Worm (Caenorhabditis elegans) whole organism, young adult: Measurements from ENCODE around the gene ZC416.2.

ENCODE experiments used
- B0261.1 ChIP-seq: sonication (generic microtip); optimal IDR thresholded peaks from 2 replicates; lab custom pipeline; 2016; ENCODE audit warnings: mild to moderate bottlenecking, missing genetic modification characterization, moderate library complexity, missing compliant biosample characterization
- B0336.3 ChIP-seq: fragments of 200-800 bp; sonication (Bioruptor generic); IDR thresholded peaks from 2 replicates; pipeline ENCODE4 v1.3.6; 2022; ENCODE audit warnings: missing genetic modification characterization, missing compliant biosample characterization
- Y53F4B.3 ChIP-seq: fragments of 200-800 bp; sonication (Bioruptor generic); IDR thresholded peaks from 2 replicates; pipeline ENCODE4 v1.3.6; 2022; ENCODE audit warnings: missing genetic modification reagents, missing genetic modification characterization, missing compliant biosample characterization
- Y95B8A.8 ChIP-seq: fragments of 200-800 bp; sonication (Bioruptor generic); IDR thresholded peaks from 2 replicates; pipeline ENCODE4 v1.3.6; 2022; ENCODE audit warnings: missing genetic modification reagents, missing genetic modification characterization, missing compliant biosample characterization
- atf-7 ChIP-seq: sonication (generic microtip); optimal IDR thresholded peaks from 2 replicates; lab custom pipeline; 2017; ENCODE audit warnings: mild to moderate bottlenecking, missing genetic modification characterization, missing compliant biosample characterization
- bed-1 ChIP-seq: fragments of 200-800 bp; sonication (Bioruptor generic); IDR thresholded peaks from 2 replicates; pipeline ENCODE4 v1.3.6; 2022; ENCODE audit warnings: missing genetic modification reagents, missing genetic modification characterization, missing compliant biosample characterization
- cebp-1 ChIP-seq, 2 experiments: fragments of 200-800 bp in 1 of 2; sonication (Bioruptor generic) in 1 of 2; sonication (generic microtip) in 1 of 2; IDR thresholded peaks in 1 of 2; optimal IDR thresholded peaks in 1 of 2; 2 replicates each; pipeline versions ENCODE4 v1.3.6 to Lab custom; 2017 to 2022; ENCODE audit warnings: missing compliant biosample characterization in 2 of 2, missing genetic modification characterization in 2 of 2, mild to moderate bottlenecking in 1 of 2, missing genetic modification reagents in 1 of 2, moderate library complexity in 1 of 2
- ceh-79 ChIP-seq: sonication (generic microtip); optimal IDR thresholded peaks from 2 replicates; lab custom pipeline; 2017; ENCODE audit warnings: mild to moderate bottlenecking, missing genetic modification characterization, missing compliant biosample characterization
- dox-1 ChIP-seq: fragments of 200-800 bp; sonication (Bioruptor generic); IDR thresholded peaks from 2 replicates; pipeline ENCODE4 v1.3.6; 2022; ENCODE audit warnings: missing genetic modification reagents, missing genetic modification characterization, missing compliant biosample characterization
- egrh-3 ChIP-seq: fragments of 200-800 bp; sonication (Bioruptor generic); IDR thresholded peaks from 2 replicates; pipeline ENCODE4 v1.3.6; 2022; ENCODE audit warnings: missing genetic modification reagents, missing genetic modification characterization, missing compliant biosample characterization
- ets-4 ChIP-seq: fragments of 200-800 bp; sonication (Bioruptor generic); optimal IDR thresholded peaks from 2 replicates; lab custom pipeline; 2018; ENCODE audit warnings: mild to moderate bottlenecking, missing genetic modification characterization, missing compliant biosample characterization
- fkh-3 ChIP-seq: sonication (generic microtip); optimal IDR thresholded peaks from 2 replicates; lab custom pipeline; 2016; ENCODE audit warnings: mild to moderate bottlenecking, missing genetic modification characterization, missing compliant biosample characterization
- hmg-1.2 ChIP-seq: fragments of 200-800 bp; sonication (Bioruptor generic); IDR thresholded peaks from 2 replicates; pipeline ENCODE4 v1.3.6; 2022; ENCODE audit warnings: missing genetic modification reagents, missing genetic modification characterization, missing compliant biosample characterization
- hrde-1 ChIP-seq: sonication (generic microtip); optimal IDR thresholded peaks from 2 replicates; lab custom pipeline; 2016; ENCODE audit warnings: missing genetic modification characterization, mild to moderate bottlenecking, missing compliant biosample characterization, moderate library complexity, missing genotype, missing genetic modification reagents, borderline replicate concordance
- let-526 ChIP-seq: fragments of 200-800 bp; sonication (Bioruptor generic); IDR thresholded peaks from 2 replicates; pipeline ENCODE4 v1.3.6; 2022; ENCODE audit warnings: missing genetic modification reagents, missing genetic modification characterization, missing compliant biosample characterization
- let-607 ChIP-seq, 2 experiments: fragments of 200-800 bp in 1 of 2; sonication (Bioruptor generic) in 1 of 2; sonication (generic microtip) in 1 of 2; optimal IDR thresholded peaks; 2 replicates each; lab custom pipeline; 2016 to 2018; ENCODE audit warnings: mild to moderate bottlenecking in 2 of 2, missing compliant biosample characterization in 2 of 2, missing genetic modification characterization in 2 of 2, moderate library complexity in 2 of 2, missing genotype in 1 of 2
- lin-54 ChIP-seq: fragments of 200-800 bp; sonication (Bioruptor generic); optimal IDR thresholded peaks from 2 replicates; lab custom pipeline; 2018; ENCODE audit warnings: mild to moderate bottlenecking, missing genetic modification characterization, missing compliant biosample characterization
- madf-10 ChIP-seq: sonication (generic microtip); optimal IDR thresholded peaks from 2 replicates; lab custom pipeline; 2016; ENCODE audit warnings: mild to moderate bottlenecking, missing genetic modification characterization, missing compliant biosample characterization
- madf-6 ChIP-seq: fragments of 200-800 bp; sonication (Bioruptor generic); IDR thresholded peaks from 2 replicates; pipeline ENCODE4 v1.3.6; 2022; ENCODE audit warnings: missing genetic modification reagents, missing genetic modification characterization, missing compliant biosample characterization
- madf-8 ChIP-seq: fragments of 200-800 bp; sonication (Bioruptor generic); conservative IDR thresholded peaks from 2 replicates; pipeline ENCODE4 v1.3.6; 2022; ENCODE audit warnings: missing genetic modification reagents, missing genetic modification characterization, missing compliant biosample characterization
- mcd-1 ChIP-seq: fragments of 200-800 bp; sonication (Bioruptor generic); IDR thresholded peaks from 2 replicates; pipeline ENCODE4 v1.3.6; 2022; ENCODE audit warnings: missing genetic modification reagents, missing genetic modification characterization, missing compliant biosample characterization
- mel-28 ChIP-seq: sonication (generic microtip); optimal IDR thresholded peaks from 2 replicates; lab custom pipeline; 2016; ENCODE audit warnings: borderline replicate concordance, mild to moderate bottlenecking, missing genetic modification characterization, missing compliant biosample characterization
- nfya-2 ChIP-seq: fragments of 200-800 bp; sonication (Bioruptor generic); IDR thresholded peaks from 2 replicates; pipeline ENCODE4 v1.3.6; 2022; ENCODE audit warnings: missing genetic modification reagents, missing genetic modification characterization, missing compliant biosample characterization
- nfyb-1 ChIP-seq: fragments of 200-800 bp; sonication (Bioruptor generic); IDR thresholded peaks from 2 replicates; pipeline ENCODE4 v1.3.6; 2022; ENCODE audit warnings: missing genetic modification reagents, missing genetic modification characterization, missing compliant biosample characterization
- nhr-80 ChIP-seq: sonication (generic microtip); optimal IDR thresholded peaks from 2 replicates; lab custom pipeline; 2016; ENCODE audit warnings: missing genetic modification characterization, missing compliant biosample characterization
- snpc-1.1 ChIP-seq: sonication (generic microtip); optimal IDR thresholded peaks from 2 replicates; lab custom pipeline; 2017; ENCODE audit warnings: missing genetic modification characterization, mild to moderate bottlenecking, missing compliant biosample characterization, antibody characterized with exemption, moderate library complexity, missing genotype, missing genetic modification reagents; ENCODE audit not compliant: insufficient read depth
- tbp1 ChIP-seq: fragments of 200-800 bp; sonication (Bioruptor generic); optimal IDR thresholded peaks from 2 replicates; lab custom pipeline; 2018; ENCODE audit warnings: mild to moderate bottlenecking, missing genetic modification characterization, missing compliant biosample characterization
- tlf-1 ChIP-seq: fragments of 200-800 bp; sonication (Bioruptor generic); optimal IDR thresholded peaks from 2 replicates; lab custom pipeline; 2018; ENCODE audit warnings: mild to moderate bottlenecking, missing genetic modification characterization, missing compliant biosample characterization
- zfh-2 ChIP-seq: fragments of 200-800 bp; sonication (Bioruptor generic); conservative IDR thresholded peaks from 2 replicates; pipeline ENCODE4 v1.3.6; 2022; ENCODE audit warnings: missing genetic modification reagents, missing genetic modification characterization, missing compliant biosample characterization
- ztf-22 ChIP-seq: fragments of 200-800 bp; sonication (Bioruptor generic); optimal IDR thresholded peaks from 2 replicates; lab custom pipeline; 2018; ENCODE audit warnings: mild to moderate bottlenecking, missing genetic modification characterization, moderate library complexity, missing compliant biosample characterization
- ztf-25 ChIP-seq: fragments of 200-800 bp; sonication (Bioruptor generic); IDR thresholded peaks from 2 replicates; pipeline ENCODE4 v1.3.6; 2022; ENCODE audit warnings: missing genetic modification reagents, missing genetic modification characterization, missing compliant biosample characterization
- ztf-28 ChIP-seq: fragments of 200-800 bp; sonication (Bioruptor generic); IDR thresholded peaks from 2 replicates; pipeline ENCODE4 v1.3.6; 2022; ENCODE audit warnings: missing genetic modification reagents, missing genetic modification characterization, missing compliant biosample characterization

The ZC416.2 gene

ce11 chrIV:3611845-3612244, 21.6 kb upstream of the ZC416.2 start (continued):
- TF ChIP-seq let-526 (GFP tag; lab: Robert Waterston, UW) = peak; percentile 38; the same call in 1 of the 2 replicates
- no peak for TF ChIP-seq ztf-28 (GFP tag; lab: Robert Waterston, UW)
- no peak for TF ChIP-seq snpc-1.1 (tag; lab: Kevin White, UChicago)
- TF ChIP-seq madf-10 (tag; lab: Kevin White, UChicago) = peak; percentile 42
- peak; percentile 74 for TF ChIP-seq nfyb-1 (GFP tag; lab: Robert Waterston, UW)
- peak; percentile 50 for TF ChIP-seq tbp1 (GFP tag; lab: Kevin White, UChicago)
- TF ChIP-seq lin-54 (GFP tag; lab: Kevin White, UChicago) = peak; percentile 32
- TF ChIP-seq Y95B8A.8 (GFP tag; lab: Robert Waterston, UW) = no peak
- peak; percentile 36; the same call in 1 of the 2 replicates for TF ChIP-seq mcd-1 (GFP tag; lab: Robert Waterston, UW)
- TF ChIP-seq ztf-25 (GFP tag; lab: Robert Waterston, UW) = no peak
- 0 out of 2 replicates have a peak, but pooled peaks have one; percentile 33 for TF ChIP-seq egrh-3 (GFP tag; lab: Robert Waterston, UW)
- TF ChIP-seq ztf-22 (GFP tag; lab: Kevin White, UChicago) = peak; percentile 84
- TF ChIP-seq, all 124 proteins: peak for 28

ce11 chrIV:3613022-3613605, 20.3 kb upstream of the ZC416.2 start, which contains the start of gene ltah-1.2:
Gene ltah-1.2, minus strand, starts transcription at chrIV:3613072.
- TF ChIP-seq mcd-1 (GFP tag; lab: Robert Waterston, UW) (peak; percentile 45; the same call in 1 of the 2 replicates), ceh-79 (tag; lab: Kevin White, UChicago) (no peak), ztf-22 (GFP tag; lab: Kevin White, UChicago) (peak; percentile 81), cebp-1 (GFP tag; IDR thresholded peaks at IDR 0.05; lab: Robert Waterston, UW) (no peak), cebp-1 (tag; optimal IDR thresholded peaks at IDR 0.05; lab: Kevin White, UChicago) (peak; percentile 57), atf-7 (tag; lab: Kevin White, UChicago) (peak; percentile 81), zfh-2 (GFP tag; lab: Robert Waterston, UW) (peak; percentile 49; the same call in 1 of the 2 replicates), nfyb-1 (GFP tag; lab: Robert Waterston, UW) (peak; percentile 53; the same call in 1 of the 2 replicates), B0336.3 (GFP tag; lab: Robert Waterston, UW) (peak; percentile 76), lin-54 (GFP tag; lab: Kevin White, UChicago) (peak; percentile 9), hmg-1.2 (GFP tag; lab: Robert Waterston, UW) (no peak), hrde-1 (tag; lab: Kevin White, UChicago) (no peak), Y53F4B.3 (no peak), dox-1 (GFP tag; lab: Robert Waterston, UW) (peak; percentile 67; the same call in 1 of the 2 replicates), tbp1 (GFP tag; lab: Kevin White, UChicago) (peak; percentile 5), nhr-80 (tag; lab: Kevin White, UChicago) (peak; percentile 92), mel-28 (tag; lab: Kevin White, UChicago) (no peak), ets-4 (peak; percentile 88), B0261.1 (tag; lab: Kevin White, UChicago) (no peak), let-607 (tag; optimal IDR thresholded peaks at IDR 0.05; lab: Kevin White, UChicago) (peak; percentile 96 to 97), tlf-1 (GFP tag; lab: Kevin White, UChicago) (peak; percentile 36), madf-10 (tag; lab: Kevin White, UChicago) (peak; percentile 13)

ce11 chrIV:3618719-3619118, 14.7 kb upstream of the ZC416.2 start:
- TF ChIP-seq nfya-2 = no peak
- TF ChIP-seq bed-1 (GFP tag; lab: Robert Waterston, UW) = no peak
- TF ChIP-seq madf-6 = 0 out of 2 replicates have a peak, but pooled peaks have one; percentile 27
- TF ChIP-seq madf-8 (GFP tag; lab: Robert Waterston, UW) = no peak
- TF ChIP-seq tlf-1 (GFP tag; lab: Kevin White, UChicago) = no peak
- no peak for TF ChIP-seq fkh-3
